Worm (Caenorhabditis elegans): ENCODE results near the gene T06E4.21.

DNA sequence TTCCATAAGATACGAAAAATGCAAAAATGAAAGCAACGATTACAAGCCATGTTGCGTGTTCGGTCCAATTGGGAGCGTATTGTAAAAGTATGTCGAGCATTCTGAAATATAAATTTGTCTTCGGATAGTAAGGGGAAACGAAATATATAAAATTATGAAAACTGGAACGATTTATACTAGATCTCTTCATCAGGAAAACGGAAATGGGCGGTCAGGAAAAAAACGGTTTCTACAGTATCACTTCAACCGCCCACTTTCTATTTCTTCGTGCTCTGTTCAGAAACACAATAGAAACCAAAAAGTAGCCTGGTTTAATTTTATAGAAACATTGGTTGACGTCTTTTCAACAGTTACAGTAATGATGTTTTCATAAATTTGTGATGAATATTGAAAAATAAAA is 10.1 kb downstream of the T06E4.21 start, which contains the start of gene pitr-4:
- TF ChIP-seq egl-27 (tag; optimal IDR thresholded peaks at IDR 0.05) (no peak), snpc-4 (tag; optimal IDR thresholded peaks at IDR 0.05) (no peak), lin-15B (tag; optimal IDR thresholded peaks at IDR 0.05) (no peak), skn-1 (tag; optimal IDR thresholded peaks at IDR 0.05) (no peak), sox-4 (tag; optimal IDR thresholded peaks at IDR 0.05) (no peak), mep-1 (tag; optimal IDR thresholded peaks at IDR 0.05) (no peak)
